Worm (Caenorhabditis elegans): Measurements from ENCODE around the gene ciao-2B.

DNA sequence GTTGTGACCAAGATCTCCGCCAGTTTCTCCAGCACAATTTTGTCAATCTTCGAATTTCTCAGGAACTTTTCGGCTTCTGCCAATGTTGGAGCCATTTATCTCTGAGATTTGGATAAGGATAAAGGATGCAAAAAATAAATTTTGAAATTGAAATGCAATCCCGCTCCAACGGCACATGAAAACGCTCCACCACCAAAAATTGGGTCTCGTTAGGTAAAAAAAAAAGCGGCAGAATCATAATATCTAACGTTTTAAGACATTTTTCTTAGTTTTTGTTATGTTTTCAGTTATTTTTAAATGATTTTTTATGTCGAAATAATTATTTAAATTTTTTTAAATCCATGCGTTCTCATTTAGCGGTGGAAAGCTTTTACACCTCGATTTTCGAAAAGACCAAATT, 4.9 kb downstream of the ciao-2B start, which contains the start of gene F45G2.7:
- no peak for TF ChIP-seq unc-86 (tag; optimal IDR thresholded peaks at IDR 0.05)
- no peak for TF ChIP-seq lin-39 (tag; optimal IDR thresholded peaks at IDR 0.05)
- no peak for TF ChIP-seq pqm-1 (tag; optimal IDR thresholded peaks at IDR 0.05)
- no peak for TF ChIP-seq snpc-4 (tag; optimal IDR thresholded peaks at IDR 0.05)
- TF ChIP-seq nhr-20 (tag; optimal IDR thresholded peaks at IDR 0.05) = no peak
- TF ChIP-seq aly-2 (tag; optimal IDR thresholded peaks at IDR 0.05) = no peak
- no peak for TF ChIP-seq nhr-237 (tag; optimal IDR thresholded peaks at IDR 0.05)
- no peak for TF ChIP-seq egl-13 (tag; optimal IDR thresholded peaks at IDR 0.05)
- TF ChIP-seq lin-14 (GFP tag; optimal IDR thresholded peaks at IDR 0.05) = no peak
- TF ChIP-seq unc-98 (GFP tag; IDR thresholded peaks at IDR 0.05) = no peak

Measured in whole organism, L1 larva.